Fruit fly (Drosophila melanogaster): ENCODE measurements around the gene msi.

msi gene

DNA sequence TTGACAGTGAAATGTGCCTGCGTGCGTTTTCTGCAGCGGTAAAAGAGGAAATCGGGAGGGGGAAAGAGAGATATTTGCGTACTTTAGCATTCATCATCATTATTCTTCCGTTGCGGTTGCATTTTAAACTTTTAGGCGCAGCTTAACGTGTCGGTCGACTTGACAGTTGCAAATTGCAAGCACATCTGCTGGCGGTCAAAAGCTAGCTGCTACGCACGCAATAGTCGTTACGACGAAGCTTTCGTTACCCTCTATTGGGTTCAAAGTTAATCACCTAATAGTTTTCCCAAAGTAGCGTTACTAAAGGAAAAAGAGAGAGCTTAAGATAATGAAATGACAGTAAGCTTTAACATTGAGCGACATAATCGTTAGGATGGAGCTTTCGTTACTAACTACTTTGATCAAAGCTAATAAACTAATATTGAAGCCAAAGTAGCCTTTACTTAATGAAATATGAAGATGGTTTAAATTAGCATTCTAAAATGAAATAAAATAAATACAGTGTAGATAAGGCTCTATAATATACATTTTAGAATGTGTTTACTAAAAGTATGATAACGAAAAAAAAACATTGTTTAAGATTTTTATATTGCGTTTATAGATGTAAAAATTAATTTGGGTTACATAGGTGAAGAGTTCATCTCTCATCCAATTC lies 136.3 kb downstream of the msi start (continued):
- TF ChIP-seq HLH3B (GFP tag; IDR thresholded peaks at IDR 0.05) = no peak
- no peak for TF ChIP-seq ham (GFP tag; IDR thresholded peaks at IDR 0.05)
- TF ChIP-seq mirr (GFP tag; optimal IDR thresholded peaks at IDR 0.05) = peak; percentile 68
- TF ChIP-seq CG8924 (tag; optimal IDR thresholded peaks at IDR 0.05) = no peak
- TF ChIP-seq Lhr (GFP tag; optimal IDR thresholded peaks at IDR 0.05) = no peak
- peak; percentile 41 for TF ChIP-seq CG3995 (GFP tag; optimal IDR thresholded peaks at IDR 0.05)
- TF ChIP-seq CG14667 (GFP tag; IDR thresholded peaks at IDR 0.05) = no peak
- TF ChIP-seq Hey (tag; optimal IDR thresholded peaks at IDR 0.05) = no peak
- TF ChIP-seq trem (tag; optimal IDR thresholded peaks at IDR 0.05) = no peak
- TF ChIP-seq HmgZ (tag; optimal IDR thresholded peaks at IDR 0.05) = peak; percentile 68
- peak; percentile 22 for TF ChIP-seq BtbVII (GFP tag; optimal IDR thresholded peaks at IDR 0.05)
- peak; percentile 7; the same call in 1 of the 2 replicates for TF ChIP-seq vvl (GFP tag; IDR thresholded peaks at IDR 0.05)
- no peak for TF ChIP-seq CG9797 (GFP tag; optimal IDR thresholded peaks at IDR 0.05)
- TF ChIP-seq CG32772 (GFP tag; IDR thresholded peaks at IDR 0.05) = no peak
